Worm (Caenorhabditis elegans): ENCODE data around the gene F28A10.5.

The F28A10.5 gene

DNA sequence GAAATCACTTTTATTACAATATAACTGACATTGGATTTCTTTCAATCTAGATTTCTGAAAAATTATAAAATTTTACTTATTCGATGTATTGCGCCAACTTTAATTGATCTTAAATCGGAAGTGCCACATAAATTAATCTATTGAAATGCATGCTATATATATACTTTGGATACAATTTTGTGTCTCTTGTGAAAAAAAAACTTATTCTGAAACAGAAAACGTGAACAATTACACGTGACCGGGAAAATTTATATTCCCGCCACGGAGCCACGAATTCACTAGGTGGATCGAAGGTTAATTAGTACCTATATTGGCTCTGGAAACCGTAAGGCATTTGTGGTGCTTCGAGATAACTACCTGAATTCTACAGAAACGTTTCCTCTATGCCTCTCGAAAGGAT, 50.8 kb downstream of the F28A10.5 start, which contains the start of gene F46F5.14:
Gene F46F5.14 (plus strand): TSS at position 301 of the 400 bp plus-strand sequence.
- TF ChIP-seq lsl-1 (GFP tag; optimal IDR thresholded peaks at IDR 0.05) (no peak), F57A8.1 (GFP tag; optimal IDR thresholded peaks at IDR 0.05) (no peak), rec-8 (tag; optimal IDR thresholded peaks at IDR 0.05) (no peak), sptf-2 (GFP tag; optimal IDR thresholded peaks at IDR 0.05) (no peak), B0035.1 (tag; optimal IDR thresholded peaks at IDR 0.05) (no peak), mcd-1 (GFP tag; IDR thresholded peaks at IDR 0.05) (no peak), efl-1 (GFP tag; optimal IDR thresholded peaks at IDR 0.05) (no peak), F10E7.11 (tag; optimal IDR thresholded peaks at IDR 0.05) (no peak), cebp-2 (GFP tag; IDR thresholded peaks at IDR 0.05) (no peak), ztf-3 (GFP tag; optimal IDR thresholded peaks at IDR 0.05) (no peak), die-1 (tag; optimal IDR thresholded peaks at IDR 0.05) (no peak), ceh-79 (tag; optimal IDR thresholded peaks at IDR 0.05) (no peak), ztf-26 (tag; optimal IDR thresholded peaks at IDR 0.05) (no peak), ceh-100 (GFP tag; IDR thresholded peaks at IDR 0.05) (no peak), snpc-1.3 (tag; optimal IDR thresholded peaks at IDR 0.05; ENCODE audit: insufficient read depth) (no peak), hmg-20 (GFP tag; IDR thresholded peaks at IDR 0.05) (no peak), sdz-38 (tag; optimal IDR thresholded peaks at IDR 0.05) (no peak), lin-40 (tag; optimal IDR thresholded peaks at IDR 0.05) (no peak), F49E8.2 (tag; optimal IDR thresholded peaks at IDR 0.05; ENCODE audit: insufficient read depth) (no peak)
